Worm (Caenorhabditis elegans): Measurements from ENCODE around the gene F40E12.1.

- TF ChIP-seq nhr-77 (tag; optimal IDR thresholded peaks at IDR 0.05) (no peak), nhr-11 (tag; optimal IDR thresholded peaks at IDR 0.05) (no peak)
These were observed 21.6 kb downstream of the F40E12.1 start, which contains the start of gene fbxb-31 for ce11 chrII:3639238-3639637.

All from whole organism, L1 larva.